Worm (Caenorhabditis elegans): ENCODE measurements around the gene srw-95.
"Not testable (repeated sequence)": the region's sequence is repeated elsewhere in the genome, so short reads cannot be mapped to it uniquely, and the experiment has no call there.

- TF ChIP-seq unc-62 (GFP tag; optimal IDR thresholded peaks at IDR 0.05); elt-1 (tag; optimal IDR thresholded peaks at IDR 0.05; ENCODE audit: borderline replicate concordance, insufficient read depth); pha-4 (tag; optimal IDR thresholded peaks at IDR 0.05); ztf-11 (tag; optimal IDR thresholded peaks at IDR 0.05); mls-2 (tag; optimal IDR thresholded peaks at IDR 0.05); nhr-76 (tag; optimal IDR thresholded peaks at IDR 0.05); flh-1 (GFP tag; optimal IDR thresholded peaks at IDR 0.05); tbx-8 (GFP tag; optimal IDR thresholded peaks at IDR 0.05); nhr-237 (tag; optimal IDR thresholded peaks at IDR 0.05); blmp-1 (tag; optimal IDR thresholded peaks at IDR 0.05): not testable (repeated sequence)
- peak; percentile 4 for TF ChIP-seq lsy-2 (tag; optimal IDR thresholded peaks at IDR 0.05)
Measured at ce11 chrIV:4762990-4763545, 48.8 kb upstream of the srw-95 start.
